Worm (Caenorhabditis elegans): Measurements from ENCODE around the gene sru-29.
A peak's percentile ranks its signal among the peaks of the same experiment; 100 is the strongest.

The sru-29 gene

DNA sequence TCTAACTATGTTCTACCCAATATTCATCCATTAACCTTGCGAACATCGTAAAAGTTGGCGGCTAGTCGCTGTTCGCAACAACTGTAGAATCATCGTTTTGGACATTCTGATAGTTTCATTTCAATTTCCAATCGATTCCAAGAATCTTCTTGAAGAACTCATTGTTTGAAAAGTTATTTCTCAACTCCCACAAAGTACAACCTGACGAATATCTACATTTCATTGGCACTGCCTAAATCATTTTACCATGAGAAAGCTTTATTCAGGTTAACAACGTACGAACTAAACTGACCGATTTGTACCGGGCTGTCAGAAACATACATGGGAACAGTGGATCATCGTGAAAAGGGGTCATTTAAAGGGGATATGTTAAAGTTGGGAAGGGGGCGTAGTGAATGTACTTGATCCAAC lies 24.5 kb upstream of the sru-29 start, which contains the start of gene F46B6.6 (continued):
- TF ChIP-seq hlh-11 (tag; optimal IDR thresholded peaks at IDR 0.05), result peak; percentile 22
- TF ChIP-seq arid-1 (GFP tag; conservative IDR thresholded peaks at IDR 0.05), result 0 out of 2 replicates have a peak, but pooled peaks have one; percentile 21
- 0 out of 2 replicates have a peak, but pooled peaks have one; percentile 10 for TF ChIP-seq zfp-3 (GFP tag; conservative IDR thresholded peaks at IDR 0.05)
- no peak for TF ChIP-seq F44E2.7 (GFP tag; IDR thresholded peaks at IDR 0.05)
- no peak for TF ChIP-seq nhr-77 (tag; optimal IDR thresholded peaks at IDR 0.05)
- TF ChIP-seq dmd-8 (GFP tag; IDR thresholded peaks at IDR 0.05), result no peak
- TF ChIP-seq nhr-111 (GFP tag; optimal IDR thresholded peaks at IDR 0.05), result peak; percentile 0

DNA sequence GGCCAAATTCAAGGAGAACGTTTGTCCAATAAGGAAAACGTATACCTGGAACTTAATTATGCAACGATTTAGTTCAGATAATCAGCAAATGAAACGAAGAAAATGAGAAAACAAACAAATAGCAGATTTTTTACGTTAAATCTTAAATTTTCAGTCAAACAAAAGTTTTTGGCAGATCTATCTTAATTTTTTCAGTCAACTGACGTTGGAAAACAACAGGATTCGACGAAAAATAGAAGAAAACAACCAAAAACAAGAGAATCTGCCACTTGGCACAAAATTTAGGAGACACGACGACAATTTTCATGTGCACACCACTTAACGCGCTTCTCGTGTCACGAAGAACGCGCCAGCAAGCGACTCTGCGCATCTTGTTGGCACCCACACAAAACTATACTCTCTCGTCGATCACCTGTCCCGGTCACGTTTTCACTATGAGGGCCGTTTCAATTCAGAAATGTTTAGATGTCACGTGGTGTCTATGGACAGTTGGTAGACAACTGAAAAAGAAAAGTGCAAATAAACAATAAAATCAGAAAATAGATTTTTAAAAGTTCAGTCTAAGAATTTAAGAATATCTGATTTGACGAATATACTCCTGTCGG lies 21.5 kb upstream of the sru-29 start, which contains the start of gene ztf-7:
Gene ztf-7 (minus strand): TSS at position 51 of the 605 bp plus-strand sequence.
- TF ChIP-seq php-3 (GFP tag; IDR thresholded peaks at IDR 0.05), result peak; percentile 94
- no peak for TF ChIP-seq Y75B8A.6 (GFP tag; IDR thresholded peaks at IDR 0.05)
- peak; percentile 93 for TF ChIP-seq zfp-3 (GFP tag; conservative IDR thresholded peaks at IDR 0.05)
- TF ChIP-seq ceh-62 (tag; optimal IDR thresholded peaks at IDR 0.05), result no peak
- peak; percentile 90 for TF ChIP-seq mes-2 (tag; optimal IDR thresholded peaks at IDR 0.05; ENCODE audit: poor library complexity, severe bottlenecking)
- TF ChIP-seq unc-130 (GFP tag; optimal IDR thresholded peaks at IDR 0.05), result no peak
- no peak for TF ChIP-seq dmd-8 (GFP tag; IDR thresholded peaks at IDR 0.05)
- peak; percentile 74 to 92 for TF ChIP-seq hif-1 (tag; optimal IDR thresholded peaks at IDR 0.05)
- TF ChIP-seq hmg-1.1 (GFP tag; IDR thresholded peaks at IDR 0.05), result peak; percentile 91
- TF ChIP-seq nhr-42 (GFP tag; IDR thresholded peaks at IDR 0.05), result peak; percentile 94
- TF ChIP-seq nhr-11 (tag; optimal IDR thresholded peaks at IDR 0.05), result peak; percentile 98
- TF ChIP-seq spr-1 (tag; optimal IDR thresholded peaks at IDR 0.05), result peak; percentile 91
- TF ChIP-seq Y105C5A.15 (GFP tag; IDR thresholded peaks at IDR 0.05), result no peak
- no peak for TF ChIP-seq zip-11 (GFP tag; IDR thresholded peaks at IDR 0.05)
- TF ChIP-seq lir-3 (tag; optimal IDR thresholded peaks at IDR 0.05), result no peak
- no peak for TF ChIP-seq pqm-1 (tag; optimal IDR thresholded peaks at IDR 0.05)
- TF ChIP-seq tag-97 (GFP tag; IDR thresholded peaks at IDR 0.05), result no peak
- peak; percentile 95 for TF ChIP-seq rbr-2 (tag; optimal IDR thresholded peaks at IDR 0.05)
- TF ChIP-seq set-16 (GFP tag; IDR thresholded peaks at IDR 0.05), result no peak; the same call in 1 of the 2 replicates
- TF ChIP-seq lim-7 (GFP tag; IDR thresholded peaks at IDR 0.05), result peak; percentile 24; the same call in 1 of the 2 replicates
- peak; percentile 87 for TF ChIP-seq lin-38 (GFP tag; IDR thresholded peaks at IDR 0.05)
- peak; percentile 97 for TF ChIP-seq tra-1 (GFP tag; IDR thresholded peaks at IDR 0.05)
- TF ChIP-seq Y48G9A.11 (GFP tag; IDR thresholded peaks at IDR 0.05), result no peak
- TF ChIP-seq madf-9 (GFP tag; conservative IDR thresholded peaks at IDR 0.05), result peak; percentile 86
- no peak for TF ChIP-seq daf-8 (GFP tag; IDR thresholded peaks at IDR 0.05)
- no peak for TF ChIP-seq egl-27 (tag; optimal IDR thresholded peaks at IDR 0.05)
- peak; percentile 77 for TF ChIP-seq mxl-2 (GFP tag; conservative IDR thresholded peaks at IDR 0.05)
- no peak for TF ChIP-seq attf-4 (tag; optimal IDR thresholded peaks at IDR 0.05)
- no peak for TF ChIP-seq fos-1 (tag; optimal IDR thresholded peaks at IDR 0.05)
- no peak; the same call in 1 of the 2 replicates for TF ChIP-seq ZK337.2 (GFP tag; IDR thresholded peaks at IDR 0.05)
- TF ChIP-seq ceh-44 (GFP tag; IDR thresholded peaks at IDR 0.05), result no peak
- no peak for TF ChIP-seq F26F4.8 (GFP tag; conservative IDR thresholded peaks at IDR 0.05)
- peak; percentile 91 for TF ChIP-seq T20F7.1 (GFP tag; optimal IDR thresholded peaks at IDR 0.05)
- peak; percentile 87 for TF ChIP-seq F37D6.2 (tag; optimal IDR thresholded peaks at IDR 0.05)
- TF ChIP-seq lin-29 (GFP tag; IDR thresholded peaks at IDR 0.05), result peak; percentile 85
- TF ChIP-seq nhr-41 (GFP tag; IDR thresholded peaks at IDR 0.05), result peak; percentile 74
- peak; percentile 80 to 95 for TF ChIP-seq lsy-2 (tag; optimal IDR thresholded peaks at IDR 0.05)
- no peak for TF ChIP-seq zag-1 (tag; optimal IDR thresholded peaks at IDR 0.05)
- peak; percentile 98 for TF ChIP-seq dve-1 (tag; optimal IDR thresholded peaks at IDR 0.05; ENCODE audit: insufficient read depth)
- TF ChIP-seq F49E8.2 (tag; optimal IDR thresholded peaks at IDR 0.05; ENCODE audit: borderline replicate concordance), result peak; percentile 51
- no peak for TF ChIP-seq aly-2 (tag; optimal IDR thresholded peaks at IDR 0.05)
- TF ChIP-seq ceh-28 (tag; optimal IDR thresholded peaks at IDR 0.05), result no peak
- TF ChIP-seq R02D3.7 (tag; optimal IDR thresholded peaks at IDR 0.05), result no peak
- no peak for TF ChIP-seq lin-15B (tag; optimal IDR thresholded peaks at IDR 0.05)
